Worm (Caenorhabditis elegans): Measurements from ENCODE around the gene ran-2.

The ran-2 gene

ce11 chrIII:7911621-7912020 lies 21.7 kb upstream of the ran-2 start, which contains the start of gene ZK688.7:
ZK688.7 (minus strand) TSS chrIII:7911634.
- no peak for TF ChIP-seq mdl-1 (tag; optimal IDR thresholded peaks at IDR 0.05)
- TF ChIP-seq ceh-82 (tag; optimal IDR thresholded peaks at IDR 0.05), result no peak
- TF ChIP-seq peb-1 (tag; optimal IDR thresholded peaks at IDR 0.05), result no peak
- no peak for TF ChIP-seq nhr-6 (tag; optimal IDR thresholded peaks at IDR 0.05)
- no peak for TF ChIP-seq nhr-12 (tag; optimal IDR thresholded peaks at IDR 0.05)
- no peak for TF ChIP-seq nhr-11 (tag; optimal IDR thresholded peaks at IDR 0.05)
- TF ChIP-seq blmp-1 (tag; optimal IDR thresholded peaks at IDR 0.05; ENCODE audit: insufficient read depth), result no peak
- peak in 1 of 2 experiments; percentile 38 for TF ChIP-seq lsy-2 (tag; optimal IDR thresholded peaks at IDR 0.05)
- no peak for TF ChIP-seq mbf-1 (tag; optimal IDR thresholded peaks at IDR 0.05)
- TF ChIP-seq fos-1 (tag; optimal IDR thresholded peaks at IDR 0.05), result peak; percentile 4
- no peak for TF ChIP-seq sem-4 (tag; optimal IDR thresholded peaks at IDR 0.05)
- TF ChIP-seq zag-1 (tag; optimal IDR thresholded peaks at IDR 0.05), result no peak
- no peak for TF ChIP-seq dmd-4 (tag; optimal IDR thresholded peaks at IDR 0.05)
- peak; percentile 13 for TF ChIP-seq crh-2 (tag; optimal IDR thresholded peaks at IDR 0.05)
- TF ChIP-seq lin-11 (tag; optimal IDR thresholded peaks at IDR 0.05), result no peak
- TF ChIP-seq alr-1 (tag; optimal IDR thresholded peaks at IDR 0.05), result no peak
- peak; percentile 56 for TF ChIP-seq nhr-25 (tag; optimal IDR thresholded peaks at IDR 0.05)
- TF ChIP-seq C34F6.9 (tag; optimal IDR thresholded peaks at IDR 0.05), result peak; percentile 51
- no peak for TF ChIP-seq R02D3.7 (tag; optimal IDR thresholded peaks at IDR 0.05)
- peak; percentile 57 for TF ChIP-seq nhr-129 (tag; optimal IDR thresholded peaks at IDR 0.05)

- TF ChIP-seq unc-55 (GFP tag; optimal IDR thresholded peaks at IDR 0.05) (no peak), skn-1 (tag; optimal IDR thresholded peaks at IDR 0.05) (no peak), ama-1 (optimal IDR thresholded peaks at IDR 0.05) (no peak), nhr-129 (tag; optimal IDR thresholded peaks at IDR 0.05) (no peak), nhr-12 (tag; optimal IDR thresholded peaks at IDR 0.05) (no peak), mbf-1 (tag; optimal IDR thresholded peaks at IDR 0.05) (no peak), ztf-1 (GFP tag; conservative IDR thresholded peaks at IDR 0.05) (no peak), lin-11 (tag; optimal IDR thresholded peaks at IDR 0.05) (no peak), Y55F3AM.14 (GFP tag; optimal IDR thresholded peaks at IDR 0.05) (no peak), elt-3 (tag; optimal IDR thresholded peaks at IDR 0.05) (no peak), R02D3.7 (tag; optimal IDR thresholded peaks at IDR 0.05) (no peak)
Observed at ce11 chrIII:7913488-7913887, 19.8 kb upstream of the ran-2 start, which contains the start of gene ZK688.12. ZK688.12 (minus strand) TSS chrIII:7913588.

- no peak for TF ChIP-seq skn-1 (tag; optimal IDR thresholded peaks at IDR 0.05)
- TF ChIP-seq nhr-25 (tag; optimal IDR thresholded peaks at IDR 0.05), result no peak
- TF ChIP-seq aly-2 (tag; optimal IDR thresholded peaks at IDR 0.05), result no peak
- no peak for TF ChIP-seq nhr-77 (tag; optimal IDR thresholded peaks at IDR 0.05)
- TF ChIP-seq ceh-82 (tag; optimal IDR thresholded peaks at IDR 0.05), result no peak
- no peak for TF ChIP-seq alr-1 (tag; optimal IDR thresholded peaks at IDR 0.05)
- TF ChIP-seq blmp-1 (tag; optimal IDR thresholded peaks at IDR 0.05; ENCODE audit: insufficient read depth), result no peak
- no peak for TF ChIP-seq F13H6.1 (tag; optimal IDR thresholded peaks at IDR 0.05)
- TF ChIP-seq lin-39 (tag; optimal IDR thresholded peaks at IDR 0.05), result no peak
- TF ChIP-seq C34F6.9 (tag; optimal IDR thresholded peaks at IDR 0.05), result no peak
- no peak for TF ChIP-seq Y55F3AM.14 (GFP tag; optimal IDR thresholded peaks at IDR 0.05)
Observed at ce11 chrIII:7917667-7918066, 15.7 kb upstream of the ran-2 start, which contains the start of gene gly-3. gly-3 (minus strand) TSS chrIII:7917767.

- TF ChIP-seq ztf-4 (tag; optimal IDR thresholded peaks at IDR 0.05) (no peak), skn-1 (tag; optimal IDR thresholded peaks at IDR 0.05) (no peak), ztf-11 (tag; optimal IDR thresholded peaks at IDR 0.05) (no peak), lin-39 (tag; optimal IDR thresholded peaks at IDR 0.05) (no peak), elt-3 (tag; optimal IDR thresholded peaks at IDR 0.05) (no peak), snpc-4 (tag; optimal IDR thresholded peaks at IDR 0.05) (no peak), nhr-6 (tag; optimal IDR thresholded peaks at IDR 0.05) (no peak), nhr-12 (tag; optimal IDR thresholded peaks at IDR 0.05) (no peak), lin-11 (tag; optimal IDR thresholded peaks at IDR 0.05) (no peak), lin-13 (GFP tag; optimal IDR thresholded peaks at IDR 0.05) (no peak), aly-2 (tag; optimal IDR thresholded peaks at IDR 0.05) (no peak), F13H6.1 (tag; optimal IDR thresholded peaks at IDR 0.05) (no peak), nhr-21 (tag; optimal IDR thresholded peaks at IDR 0.05) (no peak)
Observed at ce11 chrIII:7919823-7920222, 13.5 kb upstream of the ran-2 start, which contains the start of gene C29E4.14. C29E4.14 (plus strand) TSS chrIII:7920123.

ce11 chrIII:7922207-7922606 lies 11.1 kb upstream of the ran-2 start, which contains the start of gene C29E4.17:
C29E4.17 (plus strand) TSS chrIII:7922507.
- TF ChIP-seq ama-1 (optimal IDR thresholded peaks at IDR 0.05), result no peak
- no peak for TF ChIP-seq lin-13 (GFP tag; optimal IDR thresholded peaks at IDR 0.05)
- no peak for TF ChIP-seq unc-55 (GFP tag; optimal IDR thresholded peaks at IDR 0.05)
- TF ChIP-seq zag-1 (tag; optimal IDR thresholded peaks at IDR 0.05), result no peak
- TF ChIP-seq sma-9 (GFP tag; optimal IDR thresholded peaks at IDR 0.05), result no peak
- no peak for TF ChIP-seq sma-9 (tag; optimal IDR thresholded peaks at IDR 0.05)
- TF ChIP-seq lsy-2 (tag; optimal IDR thresholded peaks at IDR 0.05), result no peak

Measured in whole organism, L2 larva.